Worm (Caenorhabditis elegans) whole organism, L2 larva: ENCODE results near the gene ZK1240.11.

Experiments
- C34F6.9 ChIP-seq: fragments of 150-350 bp; optimal IDR thresholded peaks from 2 replicates; lab custom pipeline; 2014; ENCODE audit warnings: missing biosample characterization, missing genetic modification characterization
- F13H6.1 ChIP-seq: sonication (generic microtip); optimal IDR thresholded peaks from 2 replicates; lab custom pipeline; 2016; ENCODE audit warnings: missing genetic modification characterization, missing compliant biosample characterization
- R02D3.7 ChIP-seq: fragments of 150-350 bp; optimal IDR thresholded peaks from 2 replicates; lab custom pipeline; 2014; ENCODE audit warnings: missing biosample characterization, missing genetic modification characterization
- Y55F3AM.14 ChIP-seq: fragments of 200-800 bp; sonication (Bioruptor generic); optimal IDR thresholded peaks from 2 replicates; lab custom pipeline; 2018; ENCODE audit warnings: mild to moderate bottlenecking, missing genetic modification characterization, missing compliant biosample characterization
- alr-1 ChIP-seq: fragments of 150-350 bp; optimal IDR thresholded peaks from 2 replicates; lab custom pipeline; 2014; ENCODE audit warnings: missing biosample characterization, missing genetic modification characterization
- aly-2 ChIP-seq: fragments of 150-350 bp; optimal IDR thresholded peaks from 2 replicates; lab custom pipeline; 2014; ENCODE audit warnings: missing biosample characterization, missing genetic modification characterization
- ama-1 ChIP-seq: fragments of 150-350 bp; optimal IDR thresholded peaks from 2 replicates; lab custom pipeline; 2018; ENCODE audit warnings: inconsistent platforms
- blmp-1 ChIP-seq: sonication (generic microtip); optimal IDR thresholded peaks from 2 replicates; lab custom pipeline; 2017; ENCODE audit warnings: missing genetic modification characterization, mild to moderate bottlenecking, missing compliant biosample characterization, antibody characterized with exemption, moderate library complexity; ENCODE audit not compliant: insufficient read depth
- ceh-16 ChIP-seq: fragments of 150-350 bp; optimal IDR thresholded peaks from 2 replicates; lab custom pipeline; 2014; ENCODE audit warnings: missing biosample characterization, missing genetic modification characterization
- ceh-82 ChIP-seq: fragments of 150-350 bp; optimal IDR thresholded peaks from 2 replicates; lab custom pipeline; 2014; ENCODE audit warnings: missing biosample characterization, missing genetic modification characterization
- crh-2 ChIP-seq: sonication (generic microtip); optimal IDR thresholded peaks from 2 replicates; lab custom pipeline; 2017; ENCODE audit warnings: missing biosample characterization, missing genetic modification characterization
- dmd-4 ChIP-seq: sonication (generic microtip); optimal IDR thresholded peaks from 2 replicates; lab custom pipeline; 2017; ENCODE audit warnings: missing biosample characterization, missing genetic modification characterization
- egl-27 ChIP-seq: sonication (generic microtip); optimal IDR thresholded peaks from 3 replicates; lab custom pipeline; 2017; ENCODE audit warnings: missing biosample characterization, missing genetic modification reagents, missing genetic modification characterization
- elt-1 ChIP-seq: fragments of 150-350 bp; optimal IDR thresholded peaks from 2 replicates; lab custom pipeline; 2014; ENCODE audit warnings: missing biosample characterization, missing genetic modification characterization
- elt-3 ChIP-seq: sonication (generic microtip); optimal IDR thresholded peaks from 2 replicates; lab custom pipeline; 2017; ENCODE audit warnings: missing biosample characterization, missing genetic modification characterization
- fos-1 ChIP-seq: fragments of 150-350 bp; optimal IDR thresholded peaks from 2 replicates; lab custom pipeline; 2014; ENCODE audit warnings: missing biosample characterization, missing genetic modification characterization
- gmeb-1 ChIP-seq: fragments of 150-350 bp; optimal IDR thresholded peaks from 2 replicates; lab custom pipeline; 2014; ENCODE audit warnings: missing biosample characterization, missing genetic modification characterization
- lin-13 ChIP-seq: fragments of 150-350 bp; optimal IDR thresholded peaks from 2 replicates; lab custom pipeline; 2014; ENCODE audit warnings: missing biosample characterization, missing genetic modification reagents, missing genetic modification characterization
- lin-39 ChIP-seq: fragments of 150-350 bp; optimal IDR thresholded peaks from 2 replicates; lab custom pipeline; 2014; ENCODE audit warnings: missing biosample characterization, missing genetic modification reagents, missing genetic modification characterization
- lsy-2 ChIP-seq, 2 experiments: fragments of 150-350 bp in 1 of 2; sonication (generic microtip) in 1 of 2; optimal IDR thresholded peaks; 2 replicates each; lab custom pipeline; 2014 to 2017; ENCODE audit warnings: missing biosample characterization in 2 of 2, missing genetic modification characterization in 2 of 2
- mbf-1 ChIP-seq: sonication (generic microtip); optimal IDR thresholded peaks from 2 replicates; lab custom pipeline; 2017; ENCODE audit warnings: missing biosample characterization, missing genetic modification characterization
- mdl-1 ChIP-seq, 2 experiments: fragments of 150-350 bp in 1 of 2; sonication (generic microtip) in 1 of 2; optimal IDR thresholded peaks; 2 replicates each; lab custom pipeline; 2017; ENCODE audit warnings: missing biosample characterization in 2 of 2, missing genetic modification characterization in 2 of 2
- nhr-11 ChIP-seq: fragments of 150-350 bp; optimal IDR thresholded peaks from 2 replicates; lab custom pipeline; 2014; ENCODE audit warnings: missing biosample characterization, missing genetic modification characterization
- nhr-129 ChIP-seq: fragments of 150-350 bp; optimal IDR thresholded peaks from 2 replicates; lab custom pipeline; 2014; ENCODE audit warnings: missing biosample characterization, missing genetic modification characterization
- nhr-237 ChIP-seq: fragments of 150-350 bp; optimal IDR thresholded peaks from 2 replicates; lab custom pipeline; 2014; ENCODE audit warnings: missing biosample characterization, missing genetic modification characterization
- nhr-25 ChIP-seq: fragments of 150-350 bp; sonication (generic microtip); optimal IDR thresholded peaks from 3 replicates; lab custom pipeline; 2014; ENCODE audit warnings: missing biosample characterization, missing genetic modification characterization
- nhr-6 ChIP-seq: fragments of 150-350 bp; optimal IDR thresholded peaks from 2 replicates; lab custom pipeline; 2014; ENCODE audit warnings: missing biosample characterization, missing genetic modification characterization
- nhr-77 ChIP-seq: fragments of 150-350 bp; optimal IDR thresholded peaks from 2 replicates; lab custom pipeline; 2014; ENCODE audit warnings: missing biosample characterization, missing genetic modification characterization
- peb-1 ChIP-seq: fragments of 150-350 bp; optimal IDR thresholded peaks from 2 replicates; lab custom pipeline; 2014; ENCODE audit warnings: missing biosample characterization, missing genetic modification characterization
- sem-4 ChIP-seq: fragments of 150-350 bp; optimal IDR thresholded peaks from 2 replicates; lab custom pipeline; 2014; ENCODE audit warnings: missing biosample characterization, missing genetic modification reagents, missing genetic modification characterization
- skn-1 ChIP-seq: sonication (generic microtip); optimal IDR thresholded peaks from 2 replicates; lab custom pipeline; 2017; ENCODE audit warnings: missing biosample characterization, missing genetic modification characterization
- sma-3 ChIP-seq: sonication (generic microtip); optimal IDR thresholded peaks from 2 replicates; lab custom pipeline; 2016; ENCODE audit warnings: missing genetic modification reagents, missing genetic modification characterization, missing compliant biosample characterization
- sma-9 ChIP-seq, 2 experiments: fragments of 150-350 bp in 1 of 2; sonication (generic microtip) in 1 of 2; optimal IDR thresholded peaks; 2 replicates each; lab custom pipeline; 2014 to 2016; ENCODE audit warnings: missing genetic modification characterization in 2 of 2, mild to moderate bottlenecking in 1 of 2, missing biosample characterization in 1 of 2, missing compliant biosample characterization in 1 of 2, missing genetic modification reagents in 1 of 2, moderate library complexity in 1 of 2
- snpc-4 ChIP-seq: fragments of 150-350 bp; optimal IDR thresholded peaks from 2 replicates; lab custom pipeline; 2014; ENCODE audit warnings: missing biosample characterization, missing genetic modification characterization
- unc-39 ChIP-seq: fragments of 150-350 bp; optimal IDR thresholded peaks from 2 replicates; lab custom pipeline; 2014; ENCODE audit warnings: missing biosample characterization, missing genetic modification characterization
- unc-55 ChIP-seq: fragments of 150-350 bp; sonication (generic microtip); optimal IDR thresholded peaks from 3 replicates; lab custom pipeline; 2014; ENCODE audit warnings: missing biosample characterization, missing genetic modification reagents, missing genetic modification characterization
- unc-62 ChIP-seq: fragments of 150-350 bp; optimal IDR thresholded peaks from 2 replicates; lab custom pipeline; 2014; ENCODE audit warnings: missing biosample characterization, missing genetic modification reagents, missing genetic modification characterization
- ztf-1 ChIP-seq: fragments of 200-800 bp; sonication (Bioruptor generic); conservative IDR thresholded peaks from 2 replicates; pipeline ENCODE4 v1.3.6; 2022; ENCODE audit warnings: missing genetic modification characterization, missing compliant biosample characterization
- ztf-11 ChIP-seq: sonication (generic microtip); optimal IDR thresholded peaks from 2 replicates; lab custom pipeline; 2017; ENCODE audit warnings: missing biosample characterization, missing genetic modification characterization

ZK1240.11 gene

DNA sequence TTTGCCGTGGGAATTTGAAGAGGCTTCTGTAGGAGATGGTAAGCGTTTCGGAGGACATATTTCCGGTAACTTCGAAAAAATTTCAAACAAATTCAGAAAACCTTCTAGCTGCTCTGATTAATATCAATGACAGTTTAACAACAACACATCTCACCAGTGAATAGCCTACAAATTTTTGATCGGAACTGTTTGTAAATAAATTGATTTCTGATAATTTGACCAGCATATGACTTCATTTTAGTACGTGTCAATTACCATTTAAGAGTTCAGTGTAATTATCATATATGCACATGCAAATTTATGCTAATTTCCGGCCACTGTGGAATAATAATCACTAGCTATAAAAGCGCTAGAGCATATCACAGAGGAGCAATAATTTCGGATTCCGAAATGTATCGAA is at the start of gene ZK1240.11:
Gene ZK1240.11, plus strand, starts transcription at position 301 of the 400 bp plus-strand sequence.
- TF ChIP-seq C34F6.9 (tag; lab: Kevin White, UChicago) = no peak
- TF ChIP-seq ceh-82 (tag; lab: Kevin White, UChicago) = no peak
- TF ChIP-seq unc-55 (GFP tag; lab: Kevin White, UChicago) = no peak
- TF ChIP-seq unc-62 (GFP tag; lab: Kevin White, UChicago) = no peak
- no peak for TF ChIP-seq blmp-1 (tag; lab: Kevin White, UChicago)
- TF ChIP-seq elt-1 = no peak
- no peak for TF ChIP-seq nhr-237 (tag; lab: Kevin White, UChicago)
- TF ChIP-seq nhr-129 = no peak
- TF ChIP-seq sma-3 = no peak
- no peak for TF ChIP-seq lin-39 (tag; lab: Kevin White, UChicago)
- TF ChIP-seq mbf-1 = no peak
- TF ChIP-seq skn-1 = no peak
- no peak for TF ChIP-seq egl-27 (tag; lab: Kevin White, UChicago)
- TF ChIP-seq mdl-1 (tag; optimal IDR thresholded peaks at IDR 0.05; lab: Kevin White, UChicago) = no peak
- no peak for TF ChIP-seq gmeb-1
- TF ChIP-seq crh-2 (tag; lab: Kevin White, UChicago) = no peak

DNA sequence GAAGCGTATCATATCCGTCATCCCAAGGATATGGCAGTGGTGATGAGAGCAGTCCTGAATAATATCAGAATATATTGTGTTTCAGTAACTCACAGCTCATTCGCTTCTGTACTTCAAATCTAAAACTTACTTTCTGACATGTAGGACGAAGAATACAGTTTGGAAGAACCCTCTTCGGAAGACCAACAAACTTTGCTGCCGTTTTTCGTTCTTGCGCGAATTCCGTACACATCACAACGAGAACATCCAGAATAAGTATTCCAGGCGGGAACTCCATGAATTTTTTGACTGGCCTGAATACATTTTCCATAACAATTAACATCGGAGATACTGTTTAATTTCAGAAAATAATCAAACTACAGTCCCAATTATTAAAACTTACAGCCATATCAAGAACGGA is 47.6 kb upstream of the ZK1240.11 start, which contains the start of gene K09F6.15:
Gene K09F6.15, minus strand, starts transcription at position 101 of the 400 bp plus-strand sequence.
- no peak for TF ChIP-seq nhr-129

DNA sequence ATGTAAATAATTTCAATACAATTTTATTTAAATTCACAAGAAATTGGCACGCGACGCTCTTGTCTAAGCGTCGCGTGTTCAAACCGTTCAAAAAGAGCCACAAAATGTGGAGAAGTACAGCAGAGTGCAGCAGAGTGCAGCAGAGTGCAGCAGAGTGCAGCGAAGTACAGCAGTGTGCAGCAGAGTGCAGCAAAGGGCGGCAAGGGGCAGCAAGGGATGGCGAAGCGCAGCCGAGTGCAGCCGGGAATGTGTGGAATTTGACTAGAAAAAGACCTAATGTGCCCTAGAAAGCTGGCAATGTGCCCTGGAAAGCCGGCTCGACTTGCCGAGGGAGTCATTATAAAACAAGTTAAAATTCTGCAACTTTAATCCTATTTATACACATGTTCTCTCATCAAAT is 45.8 kb upstream of the ZK1240.11 start, which contains the start of gene K09F6.6:
Gene K09F6.6, minus strand, starts transcription at position 43 of the 400 bp plus-strand sequence.
- TF ChIP-seq sma-9 (GFP tag; optimal IDR thresholded peaks at IDR 0.05; lab: Kevin White, UChicago) (no peak), sma-9 (tag; optimal IDR thresholded peaks at IDR 0.05; lab: Kevin White, UChicago) (no peak), lin-13 (no peak), crh-2 (tag; lab: Kevin White, UChicago) (no peak), nhr-11 (no peak), skn-1 (no peak), F13H6.1 (tag; lab: Kevin White, UChicago) (no peak), dmd-4 (tag; lab: Kevin White, UChicago) (no peak), nhr-6 (no peak), peb-1 (tag; lab: Kevin White, UChicago) (no peak), unc-39 (no peak), fos-1 (tag; lab: Kevin White, UChicago) (no peak), mbf-1 (no peak), egl-27 (tag; lab: Kevin White, UChicago) (no peak), ama-1 (no peak), snpc-4 (tag; lab: Kevin White, UChicago) (no peak), alr-1 (tag; lab: Kevin White, UChicago) (no peak), nhr-25 (tag; lab: Kevin White, UChicago) (no peak), lsy-2 (tag; optimal IDR thresholded peaks at IDR 0.05; lab: Kevin White, UChicago) (no peak), Y55F3AM.14 (no peak), aly-2 (tag; lab: Kevin White, UChicago) (no peak)

DNA sequence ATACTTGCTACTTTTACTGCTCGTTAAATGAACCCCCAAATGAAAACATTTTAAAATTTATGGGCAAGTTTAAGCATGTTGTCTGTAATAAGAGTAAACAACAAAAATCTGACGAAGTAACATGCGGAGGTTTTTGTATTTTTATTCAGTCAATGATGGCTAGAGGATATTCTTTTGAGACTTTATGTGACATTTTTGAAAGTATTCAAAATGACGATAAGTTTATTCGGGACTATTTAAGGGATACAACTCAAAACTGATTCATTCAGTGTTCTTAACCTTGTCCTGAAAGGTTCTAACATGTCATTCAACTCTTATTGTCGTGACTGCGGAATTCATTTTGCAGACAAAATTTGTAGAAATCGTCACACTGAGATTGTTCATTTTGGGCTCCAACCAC is 45.2 kb upstream of the ZK1240.11 start, which contains the start of gene K09F6.11:
Gene K09F6.11, plus strand, starts transcription at position 301 of the 400 bp plus-strand sequence.
- no peak for TF ChIP-seq sem-4 (tag; lab: Kevin White, UChicago)
- no peak for TF ChIP-seq egl-27 (tag; lab: Kevin White, UChicago)
- no peak for TF ChIP-seq skn-1
- no peak for TF ChIP-seq sma-9 (GFP tag; optimal IDR thresholded peaks at IDR 0.05; lab: Kevin White, UChicago)
- no peak for TF ChIP-seq sma-9 (tag; optimal IDR thresholded peaks at IDR 0.05; lab: Kevin White, UChicago)
- TF ChIP-seq elt-3 (tag; lab: Kevin White, UChicago) = no peak
- TF ChIP-seq ama-1 = no peak
- no peak for TF ChIP-seq lsy-2 (tag; optimal IDR thresholded peaks at IDR 0.05; lab: Kevin White, UChicago)
- TF ChIP-seq nhr-77 (tag; lab: Kevin White, UChicago) = no peak
- TF ChIP-seq gmeb-1 = no peak
- no peak for TF ChIP-seq R02D3.7
- TF ChIP-seq ztf-1 (GFP tag; lab: Robert Waterston, UW) = no peak
- no peak for TF ChIP-seq ztf-11 (tag; lab: Kevin White, UChicago)
- TF ChIP-seq ceh-16 (tag; lab: Kevin White, UChicago) = no peak
- no peak for TF ChIP-seq fos-1 (tag; lab: Kevin White, UChicago)
